Worm (Caenorhabditis elegans) whole organism, late embryonic: ENCODE results near the gene dsl-1.

Experiments
- C08G9.2 ChIP-seq: sonication (generic microtip); optimal IDR thresholded peaks from 2 replicates; lab custom pipeline; 2016; ENCODE audit warnings: mild to moderate bottlenecking, missing genetic modification characterization, moderate library complexity, missing compliant biosample characterization
- C38D4.7 ChIP-seq: fragments of 200-800 bp; sonication (Bioruptor generic); optimal IDR thresholded peaks from 2 replicates; lab custom pipeline; 2018; ENCODE audit warnings: mild to moderate bottlenecking, missing genetic modification characterization, moderate library complexity, missing compliant biosample characterization
- K09A11.1 ChIP-seq: sonication (generic microtip); optimal IDR thresholded peaks from 2 replicates; lab custom pipeline; 2017; ENCODE audit warnings: antibody characterized with exemption, mild to moderate bottlenecking, missing genetic modification characterization, missing compliant biosample characterization; ENCODE audit not compliant: insufficient read depth
- T23F11.4 ChIP-seq: fragments of 200-800 bp; sonication (Bioruptor generic); optimal IDR thresholded peaks from 2 replicates; lab custom pipeline; 2018; ENCODE audit warnings: mild to moderate bottlenecking, missing genetic modification characterization, missing compliant biosample characterization
- Y22D7AL.16 ChIP-seq: sonication (generic microtip); optimal IDR thresholded peaks from 2 replicates; lab custom pipeline; 2016; ENCODE audit warnings: missing genetic modification characterization, missing compliant biosample characterization
- ceh-14 ChIP-seq: sonication (generic microtip); optimal IDR thresholded peaks from 2 replicates; lab custom pipeline; 2016; ENCODE audit warnings: missing genotype, missing genetic modification characterization, missing compliant biosample characterization
- ceh-30 ChIP-seq: fragments of 150-350 bp; optimal IDR thresholded peaks from 2 replicates; lab custom pipeline; 2014; ENCODE audit warnings: missing biosample characterization, missing genetic modification characterization
- ceh-34 ChIP-seq: sonication (generic microtip); optimal IDR thresholded peaks from 2 replicates; lab custom pipeline; 2016; ENCODE audit warnings: mild to moderate bottlenecking, missing genetic modification characterization, missing compliant biosample characterization
- ceh-9 ChIP-seq: sonication (generic microtip); optimal IDR thresholded peaks from 2 replicates; lab custom pipeline; 2016; ENCODE audit warnings: mild to moderate bottlenecking, missing genetic modification characterization, inconsistent platforms, missing compliant biosample characterization
- che-1 ChIP-seq: sonication (generic microtip); optimal IDR thresholded peaks from 2 replicates; lab custom pipeline; 2016; ENCODE audit warnings: mild to moderate bottlenecking, missing genetic modification characterization, missing compliant biosample characterization
- elt-2 ChIP-seq: sonication (generic microtip); optimal IDR thresholded peaks from 2 replicates; lab custom pipeline; 2016; ENCODE audit warnings: missing genetic modification reagents, missing genetic modification characterization, missing compliant biosample characterization
- elt-4 ChIP-seq: sonication (generic microtip); optimal IDR thresholded peaks from 2 replicates; lab custom pipeline; 2016; ENCODE audit warnings: missing genetic modification characterization, missing compliant biosample characterization
- eyg-1 ChIP-seq: sonication (generic microtip); optimal IDR thresholded peaks from 2 replicates; lab custom pipeline; 2016; ENCODE audit warnings: missing genotype, missing genetic modification characterization, missing compliant biosample characterization
- fkh-6 ChIP-seq: sonication (generic microtip); optimal IDR thresholded peaks from 2 replicates; lab custom pipeline; 2016; ENCODE audit warnings: missing genetic modification characterization, missing compliant biosample characterization
- hlh-30 ChIP-seq: sonication (generic microtip); optimal IDR thresholded peaks from 2 replicates; lab custom pipeline; 2017; ENCODE audit warnings: antibody characterized with exemption, missing genetic modification characterization, missing compliant biosample characterization; ENCODE audit not compliant: insufficient read depth
- hlh-8 ChIP-seq: sonication (generic microtip); optimal IDR thresholded peaks from 2 replicates; lab custom pipeline; 2016; ENCODE audit warnings: missing genotype, missing genetic modification characterization, missing compliant biosample characterization
- lin-11 ChIP-seq: fragments of 200-800 bp; sonication (Bioruptor generic); optimal IDR thresholded peaks from 2 replicates; lab custom pipeline; 2018; ENCODE audit warnings: mild to moderate bottlenecking, missing genetic modification characterization, missing compliant biosample characterization
- nfya-1 ChIP-seq: sonication (generic microtip); optimal IDR thresholded peaks from 2 replicates; lab custom pipeline; 2017; ENCODE audit warnings: missing genetic modification characterization, mild to moderate bottlenecking, missing compliant biosample characterization, antibody characterized with exemption, moderate library complexity
- nhr-11 ChIP-seq: fragments of 150-350 bp; optimal IDR thresholded peaks from 2 replicates; lab custom pipeline; 2014; ENCODE audit warnings: missing biosample characterization, missing genetic modification characterization
- nhr-232 ChIP-seq: sonication (generic microtip); optimal IDR thresholded peaks from 2 replicates; lab custom pipeline; 2016; ENCODE audit warnings: missing genetic modification characterization, missing compliant biosample characterization
- npax-4 ChIP-seq: sonication (generic microtip); optimal IDR thresholded peaks from 2 replicates; lab custom pipeline; 2016; ENCODE audit warnings: missing genetic modification characterization, missing compliant biosample characterization
- pat-9 ChIP-seq: fragments of 200-800 bp; sonication (Bioruptor generic); optimal IDR thresholded peaks from 2 replicates; lab custom pipeline; 2018; ENCODE audit warnings: mild to moderate bottlenecking, missing genetic modification characterization, moderate library complexity, missing compliant biosample characterization
- pqm-1 ChIP-seq: sonication (generic microtip); optimal IDR thresholded peaks from 2 replicates; lab custom pipeline; 2016; ENCODE audit warnings: missing genetic modification characterization, missing compliant biosample characterization
- pros-1 ChIP-seq: fragments of 150-350 bp; optimal IDR thresholded peaks from 2 replicates; lab custom pipeline; 2014; ENCODE audit warnings: missing biosample characterization, missing genetic modification reagents, missing genetic modification characterization
- ref-2 ChIP-seq: sonication (generic microtip); optimal IDR thresholded peaks from 2 replicates; lab custom pipeline; 2016; ENCODE audit warnings: missing genetic modification characterization, missing compliant biosample characterization
- sdc-2 ChIP-seq: sonication (generic microtip); optimal IDR thresholded peaks from 2 replicates; lab custom pipeline; 2016; ENCODE audit warnings: missing genotype, missing genetic modification characterization, missing compliant biosample characterization
- sox-2 ChIP-seq: fragments of 200-800 bp; sonication (Bioruptor generic); IDR thresholded peaks from 2 replicates; pipeline ENCODE4 v1.3.6; 2022; ENCODE audit warnings: missing genetic modification reagents, missing genetic modification characterization, missing compliant biosample characterization
- syd-9 ChIP-seq: sonication (generic microtip); optimal IDR thresholded peaks from 2 replicates; lab custom pipeline; 2016; ENCODE audit warnings: mild to moderate bottlenecking, missing genetic modification characterization, moderate library complexity, missing compliant biosample characterization
- tbx-7 ChIP-seq: sonication (generic microtip); optimal IDR thresholded peaks from 2 replicates; lab custom pipeline; 2016; ENCODE audit warnings: missing genotype, missing genetic modification characterization, missing compliant biosample characterization
- ttx-3 ChIP-seq: sonication (generic microtip); optimal IDR thresholded peaks from 2 replicates; lab custom pipeline; 2016; ENCODE audit warnings: missing genetic modification reagents, missing genetic modification characterization, missing compliant biosample characterization
- unc-3 ChIP-seq, 2 experiments: fragments of 200-800 bp in 1 of 2; sonication (Bioruptor generic) in 1 of 2; sonication (generic microtip) in 1 of 2; conservative IDR thresholded peaks in 1 of 2; optimal IDR thresholded peaks in 1 of 2; 2 replicates each; pipeline versions ENCODE4 v1.3.6 to Lab custom; 2016 to 2022; ENCODE audit warnings: missing compliant biosample characterization in 2 of 2, missing genetic modification characterization in 2 of 2, missing genetic modification reagents in 1 of 2
- unc-55 ChIP-seq: sonication (generic microtip); optimal IDR thresholded peaks from 2 replicates; lab custom pipeline; 2017; ENCODE audit warnings: missing biosample characterization, missing genetic modification reagents, missing genetic modification characterization
- unc-86 ChIP-seq: sonication (generic microtip); optimal IDR thresholded peaks from 2 replicates; lab custom pipeline; 2016; ENCODE audit warnings: missing genetic modification characterization, missing compliant biosample characterization

The dsl-1 gene

DNA sequence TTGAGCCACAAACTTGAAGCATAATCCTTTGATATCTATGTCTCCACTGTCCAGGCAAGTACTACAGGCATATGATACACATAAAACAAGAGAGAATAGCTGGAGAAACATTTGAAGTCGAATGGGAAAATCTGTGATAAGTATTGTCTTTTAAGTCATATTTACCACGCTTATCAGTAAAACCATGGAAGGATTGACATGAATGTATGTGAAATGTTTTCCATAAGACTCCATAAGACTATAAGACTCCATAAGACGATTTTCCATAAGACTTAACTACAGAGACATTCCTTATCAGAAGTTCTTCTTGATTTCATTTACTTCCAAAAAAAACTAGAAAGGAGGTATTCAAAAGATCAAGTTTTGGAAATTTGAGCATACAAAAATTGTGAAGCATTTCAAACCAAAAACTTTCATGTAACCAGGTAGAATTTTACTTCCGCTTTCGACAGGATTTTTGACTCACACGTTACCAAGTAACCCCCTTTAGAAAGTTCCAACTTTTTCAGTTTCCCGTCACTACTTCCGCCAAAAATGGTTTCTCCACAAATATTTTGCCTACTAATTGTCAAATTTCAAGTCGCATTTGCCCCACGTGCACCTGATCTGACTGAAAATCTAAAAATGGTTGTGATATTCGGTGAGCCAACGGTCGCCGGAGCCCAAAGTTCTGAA is 39.0 kb upstream of the dsl-1 start, which contains the start of the genes clec-165 and F38A1.11:
Gene clec-165, minus strand, starts transcription at position 125 of the 675 bp plus-strand sequence.
Gene F38A1.11, plus strand, starts transcription at position 625 of the 675 bp plus-strand sequence.
- TF ChIP-seq eyg-1 (tag; lab: Kevin White, UChicago) = no peak
- TF ChIP-seq, all 69 proteins: peak for 0

DNA sequence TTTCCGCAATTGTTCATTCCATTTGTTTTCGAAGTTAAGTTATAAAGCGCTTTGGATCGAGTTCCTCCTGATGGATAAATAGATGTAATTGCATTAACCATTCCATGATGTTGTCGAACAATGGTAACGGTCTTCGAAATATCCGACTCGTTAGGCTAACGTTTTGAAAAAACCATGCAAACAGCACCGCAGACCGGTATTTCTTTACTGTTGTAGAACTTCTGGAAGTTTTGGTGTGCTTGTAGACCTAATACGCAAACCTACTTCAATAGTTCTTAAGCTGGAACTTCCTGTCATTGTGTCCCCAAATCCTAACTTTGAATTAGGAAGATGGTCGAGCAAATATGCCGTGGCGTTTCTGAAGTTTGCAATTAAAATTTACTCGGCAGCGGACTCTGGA is 37.4 kb upstream of the dsl-1 start, which contains the start of gene F38A1.9:
Gene F38A1.9, minus strand, starts transcription at position 101 of the 400 bp plus-strand sequence.
- TF ChIP-seq ref-2 (tag; lab: Kevin White, UChicago) = no peak
- TF ChIP-seq fkh-6 (tag; lab: Kevin White, UChicago) = no peak
- no peak for TF ChIP-seq sdc-2
- TF ChIP-seq nhr-11 (tag; lab: Kevin White, UChicago) = no peak
- no peak for TF ChIP-seq syd-9 (tag; lab: Kevin White, UChicago)

DNA sequence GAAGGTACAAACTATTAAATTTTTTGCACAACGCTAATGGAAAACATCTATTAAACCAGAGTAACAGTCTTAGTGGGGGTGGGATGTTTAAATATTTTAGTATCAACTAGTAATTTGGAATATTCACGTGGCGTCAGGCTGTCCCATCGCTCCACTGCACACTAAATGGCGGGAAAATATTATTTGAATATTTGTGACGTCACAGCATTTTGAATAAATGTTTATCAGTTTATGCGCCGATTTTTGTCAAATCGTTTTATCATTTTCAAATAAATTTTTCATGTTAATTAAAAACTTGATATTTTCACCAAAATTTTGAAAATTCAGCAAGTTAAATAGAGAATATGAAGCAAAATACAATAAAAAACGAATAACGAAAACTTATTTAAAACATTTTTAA is 35.4 kb upstream of the dsl-1 start, which contains the start of gene F38A1.15:
Gene F38A1.15, minus strand, starts transcription at position 101 of the 400 bp plus-strand sequence.
- no peak for TF ChIP-seq unc-55
- TF ChIP-seq npax-4 (tag; lab: Kevin White, UChicago) = no peak
- no peak for TF ChIP-seq hlh-30 (tag; lab: Kevin White, UChicago)
- no peak for TF ChIP-seq che-1
- no peak for TF ChIP-seq pqm-1 (tag; lab: Kevin White, UChicago)
- no peak for TF ChIP-seq ceh-34 (tag; lab: Kevin White, UChicago)
- no peak for TF ChIP-seq fkh-6 (tag; lab: Kevin White, UChicago)
- TF ChIP-seq C08G9.2 (tag; lab: Kevin White, UChicago) = no peak
- no peak for TF ChIP-seq pros-1 (tag; lab: Kevin White, UChicago)
- TF ChIP-seq Y22D7AL.16 = no peak
- TF ChIP-seq sox-2 (GFP tag; lab: Robert Waterston, UW) = no peak
- TF ChIP-seq K09A11.1 (tag; lab: Kevin White, UChicago) = no peak
- no peak for TF ChIP-seq hlh-8
- no peak for TF ChIP-seq tbx-7 (tag; lab: Kevin White, UChicago)
- TF ChIP-seq ceh-9 = no peak
- TF ChIP-seq ceh-14 (tag; lab: Kevin White, UChicago) = no peak
- TF ChIP-seq elt-2 (tag; lab: Kevin White, UChicago) = no peak
- TF ChIP-seq elt-4 = no peak
- TF ChIP-seq pat-9 (tag; lab: Kevin White, UChicago) = no peak
- TF ChIP-seq unc-3 (GFP tag; conservative IDR thresholded peaks at IDR 0.05; lab: Robert Waterston, UW) = no peak
- no peak for TF ChIP-seq unc-3 (tag; optimal IDR thresholded peaks at IDR 0.05; lab: Kevin White, UChicago)

DNA sequence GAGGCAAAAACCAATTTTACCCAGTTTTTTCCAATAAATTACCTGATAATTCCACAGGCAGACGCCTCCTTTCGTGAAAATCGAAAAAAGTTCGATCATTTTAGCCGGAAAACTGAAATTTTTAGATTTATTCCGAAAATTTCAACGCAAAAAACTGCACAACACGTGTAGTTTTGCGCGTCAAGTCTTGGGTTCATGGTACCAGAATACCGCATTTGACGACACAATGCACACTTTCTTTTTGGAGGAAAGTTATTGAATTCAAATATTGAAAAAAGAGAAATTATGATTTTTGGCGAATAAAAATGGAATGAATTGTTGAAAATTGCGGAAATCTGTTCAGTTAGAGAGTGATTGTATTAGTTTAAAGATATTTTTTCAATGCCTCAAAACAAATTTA is 31.8 kb upstream of the dsl-1 start, which contains the start of gene F38A1.8:
Gene F38A1.8, minus strand, starts transcription at position 167 of the 400 bp plus-strand sequence.
- peak; percentile 38 for TF ChIP-seq hlh-30 (tag; lab: Kevin White, UChicago)
- no peak for TF ChIP-seq ttx-3
- peak; percentile 29 for TF ChIP-seq nfya-1 (tag; lab: Kevin White, UChicago)

DNA sequence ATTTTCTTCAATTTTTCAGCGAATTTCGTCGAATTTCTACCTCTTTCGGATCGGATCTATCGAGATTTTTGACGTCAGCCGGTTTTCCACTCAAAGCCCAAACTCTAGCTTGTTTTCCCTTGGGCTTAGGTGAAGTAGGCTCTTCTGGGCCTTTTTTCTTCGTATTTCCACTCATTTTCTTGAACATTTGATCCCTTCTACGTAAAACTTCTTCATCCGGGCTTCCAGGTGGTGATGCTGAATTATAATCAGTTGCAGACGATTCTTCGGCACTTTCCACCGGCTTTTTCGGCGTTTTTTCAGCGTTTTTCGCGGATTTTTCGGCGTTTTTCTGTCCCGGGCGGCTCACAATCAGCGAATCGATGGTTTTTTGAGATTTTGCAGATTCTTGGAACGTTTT is 30.3 kb upstream of the dsl-1 start:
- TF ChIP-seq hlh-30 (tag; lab: Kevin White, UChicago) (no peak), ceh-30 (tag; lab: Kevin White, UChicago) (no peak), unc-86 (tag; lab: Kevin White, UChicago) (no peak), nhr-232 (tag; lab: Kevin White, UChicago) (no peak), C38D4.7 (GFP tag; lab: Kevin White, UChicago) (no peak), lin-11 (tag; lab: Kevin White, UChicago) (no peak), T23F11.4 (GFP tag; lab: Kevin White, UChicago) (no peak)
